Fruit fly (Drosophila melanogaster): Measurements from ENCODE around the gene EMC1.

EMC1 gene

DNA sequence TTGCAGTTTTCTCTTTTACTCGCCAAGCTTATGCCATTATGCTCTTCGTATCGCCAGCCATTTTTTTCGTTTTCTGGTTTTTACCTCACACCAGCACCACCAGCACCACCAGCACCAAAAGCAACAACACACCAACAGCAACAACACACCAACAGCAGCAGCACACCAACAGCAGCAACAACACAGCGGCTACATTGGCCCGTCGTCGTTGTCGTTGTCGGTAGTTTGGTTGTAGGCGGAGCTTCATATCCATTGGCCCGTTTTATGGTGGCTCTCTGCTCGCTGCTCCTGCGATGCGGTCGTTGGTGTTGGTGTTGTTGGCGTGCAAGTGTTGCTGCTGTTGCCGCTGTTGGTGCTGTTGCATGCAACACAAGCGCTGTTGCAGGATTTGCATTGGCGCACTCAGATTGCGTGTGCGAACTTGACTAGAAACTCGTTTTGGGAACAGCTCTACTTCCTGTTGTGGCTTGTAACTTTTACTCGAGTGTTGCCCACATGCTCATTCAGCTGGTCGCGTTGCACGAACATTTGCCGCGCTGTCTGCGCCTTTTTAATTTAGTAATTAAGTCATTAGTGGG, 29.7 kb upstream of the EMC1 start:
- TF ChIP-seq Mnt (GFP tag; optimal IDR thresholded peaks at IDR 0.05) (no peak), CG5204 (GFP tag; optimal IDR thresholded peaks at IDR 0.05) (no peak)

DNA sequence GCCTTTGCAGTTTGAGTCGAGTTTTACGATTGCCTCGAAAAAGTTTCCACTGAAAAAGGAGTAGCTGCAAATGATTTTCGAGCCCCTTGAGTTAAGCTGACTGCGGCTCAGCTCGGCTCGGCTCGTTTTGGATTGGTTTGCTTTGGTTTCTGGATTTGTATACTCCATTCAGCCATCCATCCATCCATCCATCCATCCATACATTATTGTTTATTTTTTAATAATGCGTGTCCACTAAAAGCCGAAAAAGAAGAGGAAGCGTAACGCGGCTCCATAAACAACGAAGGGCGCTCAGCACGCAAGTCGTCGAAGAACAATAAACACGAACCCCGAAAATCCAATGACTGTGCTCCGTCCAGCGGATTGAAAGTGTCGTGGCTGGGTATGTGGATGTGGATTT, 19.2 kb upstream of the EMC1 start:
- TF ChIP-seq Clk (GFP tag; optimal IDR thresholded peaks at IDR 0.05) = no peak
- no peak for TF ChIP-seq CG11617 (GFP tag; optimal IDR thresholded peaks at IDR 0.05)
- no peak for TF ChIP-seq tj (GFP tag; optimal IDR thresholded peaks at IDR 0.05)
- TF ChIP-seq cnc (optimal IDR thresholded peaks at IDR 0.05) = no peak
- TF ChIP-seq Mnt (GFP tag; optimal IDR thresholded peaks at IDR 0.05) = no peak
- no peak for TF ChIP-seq Crg-1 (GFP tag; optimal IDR thresholded peaks at IDR 0.05)
- no peak for TF ChIP-seq pad (GFP tag; optimal IDR thresholded peaks at IDR 0.05)

DNA sequence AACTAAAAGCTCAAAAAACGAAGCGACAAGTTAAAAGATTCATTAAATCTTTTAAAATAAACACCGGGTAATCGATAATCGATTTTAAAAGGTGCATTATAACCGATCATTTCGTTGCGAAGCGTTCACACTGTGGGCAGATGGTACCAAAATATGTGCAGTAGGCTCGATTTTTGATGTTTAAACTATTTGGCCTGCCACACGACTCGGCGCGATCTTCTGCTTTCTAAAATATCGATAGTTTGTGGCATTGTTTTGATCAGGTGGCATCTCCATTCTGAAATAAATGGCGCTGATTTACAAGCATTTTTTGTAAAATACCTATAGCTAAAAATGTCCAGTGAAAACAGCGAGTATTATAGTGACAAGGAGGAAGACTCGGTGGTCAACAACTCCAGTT, 13.0 kb upstream of the EMC1 start, which contains the start of the genes CG10445 and lds:
Gene CG10445 (minus strand): TSS at position 104 of the 400 bp plus-strand sequence.
Gene lds (plus strand): TSS at position 236 of the 400 bp plus-strand sequence.
- TF ChIP-seq CG5204 (GFP tag; optimal IDR thresholded peaks at IDR 0.05) (no peak), ovo (GFP tag; optimal IDR thresholded peaks at IDR 0.05) (no peak), CG33017 (tag; optimal IDR thresholded peaks at IDR 0.05) (no peak), Mnt (GFP tag; optimal IDR thresholded peaks at IDR 0.05) (no peak), cnc (optimal IDR thresholded peaks at IDR 0.05) (no peak), tj (GFP tag; optimal IDR thresholded peaks at IDR 0.05) (peak; percentile 25), bab1 (GFP tag; optimal IDR thresholded peaks at IDR 0.05) (peak; percentile 7), CG14711 (tag; optimal IDR thresholded peaks at IDR 0.05) (no peak)

DNA sequence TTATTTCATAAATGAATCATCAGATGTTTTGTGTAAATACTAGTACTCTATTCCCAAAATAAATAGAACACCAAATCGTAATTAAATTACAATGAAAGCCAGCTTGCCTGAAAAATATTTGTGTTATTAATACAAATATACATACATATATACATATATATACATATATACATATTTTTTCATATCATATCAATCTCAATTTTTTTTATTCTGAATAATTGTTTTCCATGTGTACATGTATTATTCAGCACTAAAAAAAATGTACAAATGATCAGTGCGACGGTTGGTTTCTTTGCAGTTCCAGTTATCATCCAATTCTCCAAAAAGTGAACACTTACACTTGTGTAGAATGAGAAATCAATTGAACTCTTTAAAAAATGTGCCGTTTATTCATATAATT, 6.4 kb upstream of the EMC1 start, which contains the start of gene kipf:
Gene kipf (plus strand): TSS at position 301 of the 400 bp plus-strand sequence.
- no peak for TF ChIP-seq Mnt (GFP tag; optimal IDR thresholded peaks at IDR 0.05)
- TF ChIP-seq cnc (optimal IDR thresholded peaks at IDR 0.05) = no peak
- no peak for TF ChIP-seq CG7045 (GFP tag; optimal IDR thresholded peaks at IDR 0.05)
- TF ChIP-seq tj (GFP tag; optimal IDR thresholded peaks at IDR 0.05) = no peak
- TF ChIP-seq CG14711 (tag; optimal IDR thresholded peaks at IDR 0.05) = no peak
- TF ChIP-seq pad (GFP tag; optimal IDR thresholded peaks at IDR 0.05) = peak; percentile 50
- TF ChIP-seq ovo (GFP tag; optimal IDR thresholded peaks at IDR 0.05) = peak; percentile 67

DNA sequence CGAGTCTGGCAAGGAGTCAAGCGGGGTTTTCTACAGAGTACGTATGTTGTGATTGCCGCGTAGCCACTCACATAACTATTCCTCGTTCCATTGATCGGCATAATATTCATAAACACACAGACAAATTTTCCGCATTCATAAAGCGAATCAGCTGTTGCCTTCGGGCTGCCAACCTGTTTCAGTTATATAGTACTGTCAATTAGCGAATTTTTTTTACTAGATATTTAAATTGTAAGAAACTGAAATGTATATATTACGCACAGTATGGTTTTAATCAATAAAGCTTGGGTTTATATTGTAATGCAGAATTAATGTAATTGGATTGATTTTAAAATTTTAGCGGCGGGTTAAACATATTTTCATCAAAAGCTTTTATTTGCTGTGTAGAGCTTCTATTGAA, 6.0 kb upstream of the EMC1 start, which contains the start of gene Rfk:
Gene Rfk (minus strand): TSS at position 152 of the 400 bp plus-strand sequence.
- TF ChIP-seq cnc (optimal IDR thresholded peaks at IDR 0.05) (no peak), CG5204 (GFP tag; optimal IDR thresholded peaks at IDR 0.05) (no peak), CG12768 (GFP tag; optimal IDR thresholded peaks at IDR 0.05) (peak; percentile 55), Hr96 (GFP tag; optimal IDR thresholded peaks at IDR 0.05) (no peak), tj (GFP tag; optimal IDR thresholded peaks at IDR 0.05) (peak; percentile 55), ovo (GFP tag; optimal IDR thresholded peaks at IDR 0.05) (no peak), bab1 (GFP tag; optimal IDR thresholded peaks at IDR 0.05) (peak; percentile 35), Mnt (GFP tag; optimal IDR thresholded peaks at IDR 0.05) (peak; percentile 42), pad (GFP tag; optimal IDR thresholded peaks at IDR 0.05) (no peak), Clk (GFP tag; optimal IDR thresholded peaks at IDR 0.05) (no peak), CG7045 (GFP tag; optimal IDR thresholded peaks at IDR 0.05) (no peak), CG11617 (GFP tag; optimal IDR thresholded peaks at IDR 0.05) (peak; percentile 26), CG14711 (tag; optimal IDR thresholded peaks at IDR 0.05) (no peak), toe (GFP tag; optimal IDR thresholded peaks at IDR 0.05) (no peak), kay (GFP tag; ENCODE audit: borderline replicate concordance) (no peak), CG33017 (tag; optimal IDR thresholded peaks at IDR 0.05) (no peak), cic (GFP tag; optimal IDR thresholded peaks at IDR 0.05) (peak; percentile 95), CG1620 (GFP tag; optimal IDR thresholded peaks at IDR 0.05) (no peak), CG7101 (tag; optimal IDR thresholded peaks at IDR 0.05) (peak; percentile 39), Crg-1 (GFP tag; optimal IDR thresholded peaks at IDR 0.05) (peak; percentile 33)

DNA sequence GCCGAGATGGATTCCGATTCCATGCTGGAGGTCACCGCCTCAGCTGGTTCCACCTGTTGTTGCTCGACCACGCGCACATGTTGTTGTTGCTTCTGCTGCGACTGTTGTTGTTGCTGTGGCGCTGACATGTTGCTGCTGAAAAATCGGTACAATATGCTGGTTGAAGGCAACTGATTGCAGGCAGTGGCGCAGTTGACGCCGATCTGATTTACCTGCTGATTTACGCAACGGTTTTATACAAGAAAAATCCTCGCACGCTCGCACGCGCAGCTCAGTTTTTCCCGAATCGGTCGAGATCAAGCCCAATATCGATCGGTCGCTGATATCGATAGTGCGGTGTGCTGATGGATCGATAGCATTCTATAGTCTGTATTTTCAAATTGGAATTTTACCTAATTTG, 4.3 kb upstream of the EMC1 start, which contains the start of gene Prat:
Gene Prat (minus strand): TSS at position 298 of the 400 bp plus-strand sequence.
- TF ChIP-seq Mnt (GFP tag; optimal IDR thresholded peaks at IDR 0.05) (peak; percentile 81), tj (GFP tag; optimal IDR thresholded peaks at IDR 0.05) (no peak), Crg-1 (GFP tag; optimal IDR thresholded peaks at IDR 0.05) (no peak), bab1 (GFP tag; optimal IDR thresholded peaks at IDR 0.05) (peak; percentile 33), kay (GFP tag; ENCODE audit: borderline replicate concordance) (no peak)

DNA sequence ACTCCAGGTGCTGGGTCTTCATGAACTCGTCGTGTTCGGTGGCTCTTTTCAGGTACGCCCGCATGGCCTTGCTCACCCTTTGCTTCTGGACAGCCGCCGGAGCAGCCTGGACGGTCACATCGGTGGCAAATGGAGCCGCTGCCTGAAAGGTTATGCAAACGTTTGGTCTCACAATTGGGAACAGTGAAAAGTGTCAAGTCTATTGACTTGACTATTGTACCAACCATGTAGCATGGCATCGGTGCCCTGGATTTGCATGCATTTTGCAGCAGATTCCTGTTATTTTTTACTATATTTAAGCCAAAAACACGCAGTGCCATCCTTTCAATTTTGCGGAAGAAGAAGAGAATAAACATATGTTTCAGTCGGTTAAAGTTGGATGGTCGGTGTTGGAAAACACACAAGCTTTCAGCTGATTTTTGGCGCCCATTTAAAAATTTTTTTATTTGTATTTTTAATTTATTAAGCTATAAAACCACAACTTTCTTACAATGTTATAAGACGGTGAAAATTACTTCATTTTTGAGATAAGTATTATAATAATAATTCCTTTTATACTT, 4.8 kb downstream of the EMC1 start, which contains the start of gene mRpS9:
Gene mRpS9 (minus strand): TSS at position 355 of the 560 bp plus-strand sequence.
- TF ChIP-seq Crg-1 (GFP tag; optimal IDR thresholded peaks at IDR 0.05) (no peak), CG7101 (tag; optimal IDR thresholded peaks at IDR 0.05) (peak; percentile 25), bab1 (GFP tag; optimal IDR thresholded peaks at IDR 0.05) (peak; percentile 24)
